1 fruit fly cellular context compared by ENCODE assay signal in genomic region chr3L:3380225-3381043, dm6.
TF ChIP-seq lines count a peak whose summit lies in the region.

No protein-coding gene starts in this region.

TF ChIP-seq in whole organism, embryonic, 481 proteins besides CTCF, POLR2A, EP300 and RAD21 (continued from another document and continues in another):
- peak; percentile 47 for TF ChIP-seq D19A (tag; optimal IDR thresholded peaks at IDR 0.05; lab: Kevin White, UChicago)
- peak; percentile 73 for TF ChIP-seq oc (tag; optimal IDR thresholded peaks at IDR 0.05; lab: Kevin White, UChicago)
- peak; percentile 56 for TF ChIP-seq CG7839 (tag; optimal IDR thresholded peaks at IDR 0.05; lab: Kevin White, UChicago)
- no peak for TF ChIP-seq Doc3 (GFP tag; IDR thresholded peaks at IDR 0.05; lab: Robert Waterston, UW; ENCODE audit: partially characterized antibody)
- TF ChIP-seq zfh1 (GFP tag; IDR thresholded peaks at IDR 0.05; lab: Robert Waterston, UW) = peak; percentile 57; the same call in 2 of the 3 replicates
- peak; percentile 62 for TF ChIP-seq CG13424 (tag; optimal IDR thresholded peaks at IDR 0.05; lab: Kevin White, UChicago)
- TF ChIP-seq CG6765 (GFP tag; optimal IDR thresholded peaks at IDR 0.05; lab: Kevin White, UChicago) = no peak
- 0 out of 3 replicates have a peak, but pooled peaks have one; percentile 38 for TF ChIP-seq ken (GFP tag; IDR thresholded peaks at IDR 0.05; lab: Robert Waterston, UW)
- peak; percentile 60; the same call in 1 of the 2 replicates for TF ChIP-seq Ptx1 (GFP tag; IDR thresholded peaks at IDR 0.05; lab: Robert Waterston, UW)
- peak; percentile 19 for TF ChIP-seq org-1 (GFP tag; optimal IDR thresholded peaks at IDR 0.05; lab: Kevin White, UChicago)
- peak; percentile 63 for TF ChIP-seq Adf1 (GFP tag; IDR thresholded peaks at IDR 0.05; lab: Robert Waterston, UW)
- peak; percentile 5 for TF ChIP-seq odd (GFP tag; optimal IDR thresholded peaks at IDR 0.05; lab: Kevin White, UChicago)
- no peak for TF ChIP-seq ase (GFP tag; IDR thresholded peaks at IDR 0.05; lab: Robert Waterston, UW)
- peak; percentile 44 for TF ChIP-seq CG8388 (GFP tag; optimal IDR thresholded peaks at IDR 0.05; lab: Kevin White, UChicago)
- no peak for TF ChIP-seq Lpt (GFP tag; optimal IDR thresholded peaks at IDR 0.05; lab: Kevin White, UChicago)
- peak; percentile 76 for TF ChIP-seq CG18262 (tag; optimal IDR thresholded peaks at IDR 0.05; lab: Kevin White, UChicago)
- peak; percentile 23; the same call in 1 of the 3 replicates for TF ChIP-seq CG14050 (GFP tag; IDR thresholded peaks at IDR 0.05; lab: Robert Waterston, UW)
- 0 out of 2 replicates have a peak, but pooled peaks have one; percentile 29 for TF ChIP-seq Rx (GFP tag; IDR thresholded peaks at IDR 0.05; lab: Robert Waterston, UW)
- TF ChIP-seq stc (GFP tag; IDR thresholded peaks at IDR 0.05; lab: Robert Waterston, UW) = peak; percentile 22; the same call in 1 of the 2 replicates
- TF ChIP-seq bsh (GFP tag; optimal IDR thresholded peaks at IDR 0.05; lab: Kevin White, UChicago) = peak in 1 of 2 experiments; percentile 65
- TF ChIP-seq H15 (GFP tag; IDR thresholded peaks at IDR 0.05; lab: Robert Waterston, UW) = peak; percentile 38; the same call in 1 of the 3 replicates
- peak; percentile 48 for TF ChIP-seq Xbp1 (GFP tag; optimal IDR thresholded peaks at IDR 0.05; lab: Kevin White, UChicago)
- peak; percentile 17 for TF ChIP-seq CG8290 (GFP tag; optimal IDR thresholded peaks at IDR 0.05; lab: Kevin White, UChicago)
- peak; percentile 22 to 79 for TF ChIP-seq CG8290 (tag; optimal IDR thresholded peaks at IDR 0.05; lab: Kevin White, UChicago)
- TF ChIP-seq Abd-B (GFP tag; optimal IDR thresholded peaks at IDR 0.05; lab: Kevin White, UChicago) = peak; percentile 38
- peak; percentile 38 for TF ChIP-seq esg (GFP tag; conservative IDR thresholded peaks at IDR 0.05; lab: Robert Waterston, UW)
- peak; percentile 66 for TF ChIP-seq tap (tag; optimal IDR thresholded peaks at IDR 0.05; lab: Kevin White, UChicago)
- peak; percentile 55 for TF ChIP-seq nerfin-1 (tag; optimal IDR thresholded peaks at IDR 0.05; lab: Kevin White, UChicago)
- no peak for TF ChIP-seq CG12299 (tag; optimal IDR thresholded peaks at IDR 0.05; lab: Kevin White, UChicago)
- no peak for TF ChIP-seq CG9876 (GFP tag; optimal IDR thresholded peaks at IDR 0.05; lab: Kevin White, UChicago)
- TF ChIP-seq pzg (GFP tag; optimal IDR thresholded peaks at IDR 0.05; lab: Kevin White, UChicago) = no peak
- TF ChIP-seq dm (GFP tag; optimal IDR thresholded peaks at IDR 0.05; lab: Kevin White, UChicago) = no peak
- TF ChIP-seq CG7928 (GFP tag; optimal IDR thresholded peaks at IDR 0.05; lab: Kevin White, UChicago) = no peak
- TF ChIP-seq CG4328 (GFP tag; optimal IDR thresholded peaks at IDR 0.05; lab: Kevin White, UChicago) = no peak
- TF ChIP-seq CG10462 (GFP tag; optimal IDR thresholded peaks at IDR 0.05; lab: Kevin White, UChicago) = no peak
- TF ChIP-seq Sox102F (GFP tag; optimal IDR thresholded peaks at IDR 0.05; lab: Kevin White, UChicago) = peak; percentile 80
- 0 out of 3 replicates have a peak, but pooled peaks have one; percentile 44 for TF ChIP-seq so (GFP tag; IDR thresholded peaks at IDR 0.05; lab: Robert Waterston, UW)
- TF ChIP-seq CG12659 (GFP tag; optimal IDR thresholded peaks at IDR 0.05; lab: Kevin White, UChicago) = peak; percentile 36
- TF ChIP-seq HLH3B (GFP tag; IDR thresholded peaks at IDR 0.05; lab: Robert Waterston, UW) = peak; percentile 58
- TF ChIP-seq ind (GFP tag; optimal IDR thresholded peaks at IDR 0.05; lab: Kevin White, UChicago) = peak; percentile 57
- no peak for TF ChIP-seq CG3281 (GFP tag; optimal IDR thresholded peaks at IDR 0.05; lab: Kevin White, UChicago)
- peak; percentile 43 for TF ChIP-seq tin (GFP tag; optimal IDR thresholded peaks at IDR 0.05; lab: Kevin White, UChicago)
- peak; percentile 39 for TF ChIP-seq unpg (GFP tag; optimal IDR thresholded peaks at IDR 0.05; lab: Kevin White, UChicago)
- peak; percentile 0 for TF ChIP-seq sug (tag; optimal IDR thresholded peaks at IDR 0.05; lab: Kevin White, UChicago)
- TF ChIP-seq sob (GFP tag; IDR thresholded peaks at IDR 0.05; lab: Robert Waterston, UW) = peak; percentile 19; the same call in 1 of the 2 replicates
- peak; percentile 34 for TF ChIP-seq bcd (GFP tag; optimal IDR thresholded peaks at IDR 0.05; lab: Kevin White, UChicago)
- peak; percentile 5 for TF ChIP-seq twi (tag; optimal IDR thresholded peaks at IDR 0.05; lab: Kevin White, UChicago)
- TF ChIP-seq CG11723 (GFP tag; optimal IDR thresholded peaks at IDR 0.05; lab: Kevin White, UChicago) = peak; percentile 40
- 0 out of 2 replicates have a peak, but pooled peaks have one; percentile 13 for TF ChIP-seq H2.0 (GFP tag; IDR thresholded peaks at IDR 0.05; lab: Robert Waterston, UW)
- TF ChIP-seq CG17829 (tag; optimal IDR thresholded peaks at IDR 0.05; lab: Kevin White, UChicago) = peak; percentile 47
- peak; percentile 45 for TF ChIP-seq CG2875 (GFP tag; optimal IDR thresholded peaks at IDR 0.05; lab: Kevin White, UChicago)
- TF ChIP-seq Lhr (GFP tag; optimal IDR thresholded peaks at IDR 0.05; lab: Kevin White, UChicago) = no peak
- TF ChIP-seq CG32767 (GFP tag; IDR thresholded peaks at IDR 0.05; lab: Robert Waterston, UW) = no peak
- peak; percentile 50 for TF ChIP-seq CG8924 (tag; optimal IDR thresholded peaks at IDR 0.05; lab: Kevin White, UChicago)
- no peak for TF ChIP-seq sna (GFP tag; IDR thresholded peaks at IDR 0.05; lab: Robert Waterston, UW; ENCODE audit: partially characterized antibody)
- peak; percentile 19 for TF ChIP-seq CG12769 (tag; optimal IDR thresholded peaks at IDR 0.05; lab: Kevin White, UChicago)
- TF ChIP-seq Drgx (GFP tag; IDR thresholded peaks at IDR 0.05; lab: Robert Waterston, UW) = peak; percentile 76
- peak; percentile 65 for TF ChIP-seq CG1529 (GFP tag; optimal IDR thresholded peaks at IDR 0.05; lab: Kevin White, UChicago)
- TF ChIP-seq CG10431 (GFP tag; optimal IDR thresholded peaks at IDR 0.05; lab: Kevin White, UChicago) = no peak
- TF ChIP-seq CG2199 (GFP tag; IDR thresholded peaks at IDR 0.05; lab: Robert Waterston, UW) = peak; percentile 25; the same call in 1 of the 3 replicates
- TF ChIP-seq pita (GFP tag; optimal IDR thresholded peaks at IDR 0.05; lab: Kevin White, UChicago) = no peak
- TF ChIP-seq jing (GFP tag; optimal IDR thresholded peaks at IDR 0.05; lab: Kevin White, UChicago) = peak; percentile 37
- TF ChIP-seq sd (tag; optimal IDR thresholded peaks at IDR 0.05; lab: Kevin White, UChicago) = peak; percentile 29
- peak; percentile 14 for TF ChIP-seq gcm (GFP tag; optimal IDR thresholded peaks at IDR 0.05; lab: Kevin White, UChicago)
- TF ChIP-seq fd3F (GFP tag; optimal IDR thresholded peaks at IDR 0.05; lab: Kevin White, UChicago) = no peak
- TF ChIP-seq chinmo (GFP tag; IDR thresholded peaks at IDR 0.05; lab: Robert Waterston, UW; ENCODE audit: partially characterized antibody) = 0 out of 4 replicates have a peak, but pooled peaks have one; percentile 23
- no peak for TF ChIP-seq CG1647 (GFP tag; optimal IDR thresholded peaks at IDR 0.05; lab: Kevin White, UChicago)
- TF ChIP-seq Hsf (GFP tag; optimal IDR thresholded peaks at IDR 0.05; lab: Kevin White, UChicago) = peak; percentile 20
- TF ChIP-seq gsb-n (tag; optimal IDR thresholded peaks at IDR 0.05; lab: Kevin White, UChicago) = peak; percentile 12
- TF ChIP-seq CG2678 (tag; optimal IDR thresholded peaks at IDR 0.05; lab: Kevin White, UChicago) = peak; percentile 69
- 0 out of 2 replicates have a peak, but pooled peaks have one; percentile 18 for TF ChIP-seq seq (GFP tag; IDR thresholded peaks at IDR 0.05; lab: Robert Waterston, UW)
- TF ChIP-seq CG14441 (GFP tag; IDR thresholded peaks at IDR 0.05; lab: Robert Waterston, UW) = peak; percentile 21; the same call in 1 of the 2 replicates
- TF ChIP-seq repo (GFP tag; optimal IDR thresholded peaks at IDR 0.05; lab: Kevin White, UChicago) = peak; percentile 16
- no peak for TF ChIP-seq lilli (GFP tag; optimal IDR thresholded peaks at IDR 0.05; lab: Kevin White, UChicago)
- peak; percentile 45; the same call in 1 of the 3 replicates for TF ChIP-seq dysf (GFP tag; IDR thresholded peaks at IDR 0.05; lab: Robert Waterston, UW)
- TF ChIP-seq CG1602 (GFP tag; optimal IDR thresholded peaks at IDR 0.05; lab: Kevin White, UChicago) = peak; percentile 9
- TF ChIP-seq CG12219 (GFP tag; optimal IDR thresholded peaks at IDR 0.05; lab: Kevin White, UChicago) = peak; percentile 12
- no peak for TF ChIP-seq CG1024 (GFP tag; IDR thresholded peaks at IDR 0.05; lab: Robert Waterston, UW)
- no peak for TF ChIP-seq insv (GFP tag; optimal IDR thresholded peaks at IDR 0.05; lab: Kevin White, UChicago)
- no peak for TF ChIP-seq D (optimal IDR thresholded peaks at IDR 0.05; lab: Kevin White, UChicago)
- peak; percentile 30 for TF ChIP-seq D (GFP tag; optimal IDR thresholded peaks at IDR 0.05; lab: Kevin White, UChicago)
- peak; percentile 54; the same call in 1 of the 2 replicates for TF ChIP-seq Xrp1 (GFP tag; IDR thresholded peaks at IDR 0.05; lab: Robert Waterston, UW)
- TF ChIP-seq CG10366 (GFP tag; IDR thresholded peaks at IDR 0.05; lab: Robert Waterston, UW) = peak; percentile 22; the same call in 1 of the 2 replicates
- TF ChIP-seq Pdp1 (GFP tag; optimal IDR thresholded peaks at IDR 0.05; lab: Kevin White, UChicago) = peak in 1 of 2 experiments; percentile 12
- 0 out of 2 replicates have a peak, but pooled peaks have one; percentile 17 for TF ChIP-seq Atf6 (GFP tag; IDR thresholded peaks at IDR 0.05; lab: Robert Waterston, UW)
- peak; percentile 56; the same call in 1 of the 2 replicates for TF ChIP-seq wor (GFP tag; IDR thresholded peaks at IDR 0.05; lab: Robert Waterston, UW)
- TF ChIP-seq schlank (tag; optimal IDR thresholded peaks at IDR 0.05; lab: Kevin White, UChicago) = no peak
- no peak for TF ChIP-seq Rfx (GFP tag; IDR thresholded peaks at IDR 0.05; lab: Robert Waterston, UW)
- 0 out of 2 replicates have a peak, but pooled peaks have one; percentile 11 for TF ChIP-seq CG4730 (GFP tag; IDR thresholded peaks at IDR 0.05; lab: Robert Waterston, UW)
- TF ChIP-seq mld (GFP tag; IDR thresholded peaks at IDR 0.05; lab: Robert Waterston, UW; ENCODE audit: partially characterized antibody) = no peak
- peak; percentile 61 for TF ChIP-seq CG2712 (tag; optimal IDR thresholded peaks at IDR 0.05; lab: Kevin White, UChicago)
- TF ChIP-seq zen (tag; optimal IDR thresholded peaks at IDR 0.05; lab: Kevin White, UChicago) = peak; percentile 4
- TF ChIP-seq dpn (GFP tag; optimal IDR thresholded peaks at IDR 0.05; lab: Kevin White, UChicago) = peak in 1 of 2 experiments; percentile 47
- TF ChIP-seq Hr78 (GFP tag; optimal IDR thresholded peaks at IDR 0.05; lab: Kevin White, UChicago) = peak in 1 of 2 experiments; percentile 41
- peak; percentile 45; the same call in 2 of the 3 replicates for TF ChIP-seq tgo (GFP tag; IDR thresholded peaks at IDR 0.05; lab: Robert Waterston, UW)
- peak; percentile 53 for TF ChIP-seq grau (tag; optimal IDR thresholded peaks at IDR 0.05; lab: Kevin White, UChicago)
- peak; percentile 27 for TF ChIP-seq CG12071 (GFP tag; optimal IDR thresholded peaks at IDR 0.05; lab: Kevin White, UChicago)
- TF ChIP-seq pan (optimal IDR thresholded peaks at IDR 0.05; lab: Kevin White, UChicago) = no peak
- peak; percentile 39 to 40 for TF ChIP-seq pan (GFP tag; optimal IDR thresholded peaks at IDR 0.05 in 1 of 2, IDR thresholded peaks at IDR 0.05 in 1 of 2)
- peak; percentile 59 for TF ChIP-seq sisA (GFP tag; IDR thresholded peaks at IDR 0.05; lab: Robert Waterston, UW)
- peak; percentile 40 for TF ChIP-seq CG3407 (GFP tag; optimal IDR thresholded peaks at IDR 0.05; lab: Kevin White, UChicago)
- no peak for TF ChIP-seq CG17612 (GFP tag; IDR thresholded peaks at IDR 0.05; lab: Robert Waterston, UW)
- peak; percentile 45 for TF ChIP-seq az2 (GFP tag; optimal IDR thresholded peaks at IDR 0.05; lab: Kevin White, UChicago)
- peak; percentile 89 for TF ChIP-seq crol (GFP tag; IDR thresholded peaks at IDR 0.05; lab: Robert Waterston, UW)
- TF ChIP-seq CG4424 (GFP tag; optimal IDR thresholded peaks at IDR 0.05; lab: Kevin White, UChicago) = peak; percentile 52
- no peak for TF ChIP-seq prd (optimal IDR thresholded peaks at IDR 0.05; lab: Kevin White, UChicago)
- TF ChIP-seq prd (GFP tag; IDR thresholded peaks at IDR 0.05; lab: Robert Waterston, UW) = peak; percentile 57; the same call in 2 of the 3 replicates
- TF ChIP-seq CG15269 (tag; optimal IDR thresholded peaks at IDR 0.05; lab: Kevin White, UChicago) = peak; percentile 23
- peak; percentile 59 for TF ChIP-seq gem (tag; optimal IDR thresholded peaks at IDR 0.05; lab: Kevin White, UChicago)
- peak; percentile 62 for TF ChIP-seq Asciz (GFP tag; optimal IDR thresholded peaks at IDR 0.05; lab: Kevin White, UChicago)
- TF ChIP-seq CG7556 (GFP tag; optimal IDR thresholded peaks at IDR 0.05; lab: Kevin White, UChicago) = peak; percentile 16
- TF ChIP-seq ATbp (GFP tag; optimal IDR thresholded peaks at IDR 0.05; lab: Kevin White, UChicago) = peak; percentile 69
- peak; percentile 69 for TF ChIP-seq CG10979 (tag; optimal IDR thresholded peaks at IDR 0.05; lab: Kevin White, UChicago)
- TF ChIP-seq p53 (GFP tag; optimal IDR thresholded peaks at IDR 0.05; lab: Kevin White, UChicago) = no peak
- TF ChIP-seq Dfd (GFP tag; optimal IDR thresholded peaks at IDR 0.05; lab: Kevin White, UChicago) = no peak
- peak in 1 of 2 experiments; percentile 7 for TF ChIP-seq Trl (optimal IDR thresholded peaks at IDR 0.05; lab: Kevin White, UChicago)
- no peak for TF ChIP-seq Trl (GFP tag; optimal IDR thresholded peaks at IDR 0.05; lab: Kevin White, UChicago)
- peak; percentile 50 for TF ChIP-seq ttk (GFP tag; IDR thresholded peaks at IDR 0.05; lab: Robert Waterston, UW)
- peak; percentile 57 for TF ChIP-seq ssp (GFP tag; IDR thresholded peaks at IDR 0.05; lab: Robert Waterston, UW)
- TF ChIP-seq CG5180 (GFP tag; optimal IDR thresholded peaks at IDR 0.05; lab: Kevin White, UChicago) = peak; percentile 42
- TF ChIP-seq CG14965 (GFP tag; optimal IDR thresholded peaks at IDR 0.05; lab: Kevin White, UChicago; ENCODE audit: borderline replicate concordance) = no peak
- TF ChIP-seq CG2116 (GFP tag; optimal IDR thresholded peaks at IDR 0.05; lab: Kevin White, UChicago) = no peak
- peak; percentile 54 for TF ChIP-seq CG3163 (GFP tag; optimal IDR thresholded peaks at IDR 0.05; lab: Kevin White, UChicago)
- TF ChIP-seq CG17802 (tag; optimal IDR thresholded peaks at IDR 0.05; lab: Kevin White, UChicago) = peak; percentile 27
- TF ChIP-seq fd96Cb (tag; optimal IDR thresholded peaks at IDR 0.05; lab: Kevin White, UChicago) = peak; percentile 58
- peak; percentile 50 for TF ChIP-seq ewg (GFP tag; optimal IDR thresholded peaks at IDR 0.05; lab: Kevin White, UChicago)
- peak; percentile 54 for TF ChIP-seq CoRest (tag; optimal IDR thresholded peaks at IDR 0.05; lab: Kevin White, UChicago)
